Worm (Caenorhabditis elegans): ENCODE measurements around the gene C01G10.15.

The C01G10.15 gene

DNA sequence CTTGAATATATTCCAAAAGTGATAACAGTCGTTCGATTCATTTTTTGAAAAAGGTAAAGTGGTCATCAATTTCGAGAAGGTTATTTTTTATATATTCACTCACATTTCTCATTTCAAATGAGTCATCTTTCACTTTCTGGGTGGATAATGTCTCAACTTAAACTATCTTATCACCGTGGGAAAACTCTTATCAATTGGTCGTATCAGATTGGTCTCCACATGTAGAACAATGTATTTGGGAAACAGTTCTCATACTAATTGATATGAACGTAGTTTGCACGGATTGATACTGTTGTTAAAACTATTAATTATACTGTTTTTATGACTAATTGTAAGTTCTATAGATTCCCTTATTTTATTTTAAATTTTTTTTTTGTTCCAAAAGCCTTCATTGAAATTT is 46.7 kb upstream of the C01G10.15 start:
- no peak for TF ChIP-seq F10E7.11 (tag; optimal IDR thresholded peaks at IDR 0.05)
- 0 out of 2 replicates have a peak, but pooled peaks have one; percentile 18 for TF ChIP-seq hsf-1 (GFP tag; IDR thresholded peaks at IDR 0.05)

DNA sequence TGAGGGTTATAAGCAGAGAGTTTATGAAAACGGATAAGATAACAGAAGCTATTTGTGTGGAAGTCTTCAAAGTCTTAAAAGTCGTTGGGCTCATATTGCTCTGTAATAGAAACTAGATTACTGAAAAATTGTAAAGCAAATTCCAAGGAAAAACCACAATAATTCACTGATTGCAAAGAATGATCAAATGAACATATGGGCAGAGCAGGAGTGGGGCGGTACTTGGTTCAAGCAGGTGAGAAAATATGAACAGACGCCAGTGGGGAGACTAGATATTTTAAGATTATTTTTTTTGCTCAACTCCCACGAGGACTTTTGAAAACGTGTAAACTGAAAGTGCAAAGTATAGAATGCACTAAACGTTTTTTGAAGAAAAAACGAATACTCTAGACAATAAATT is 45.3 kb upstream of the C01G10.15 start, which contains the start of gene str-171:
Gene str-171 (minus strand): TSS at position 101 of the 400 bp plus-strand sequence.
- no peak for TF ChIP-seq hmg-1.2 (GFP tag; IDR thresholded peaks at IDR 0.05)
- TF ChIP-seq Y79H2A.3 (GFP tag; conservative IDR thresholded peaks at IDR 0.05) = no peak
- no peak for TF ChIP-seq ceh-100 (GFP tag; IDR thresholded peaks at IDR 0.05)
- no peak for TF ChIP-seq ceh-27 (GFP tag; optimal IDR thresholded peaks at IDR 0.05)
- no peak for TF ChIP-seq unc-130 (GFP tag; optimal IDR thresholded peaks at IDR 0.05)
- no peak for TF ChIP-seq ZK185.1 (tag; optimal IDR thresholded peaks at IDR 0.05; ENCODE audit: poor library complexity, severe bottlenecking)
- no peak for TF ChIP-seq F33H1.4 (GFP tag; IDR thresholded peaks at IDR 0.05)
- no peak for TF ChIP-seq ceh-40 (GFP tag; IDR thresholded peaks at IDR 0.05)
- TF ChIP-seq dpff-1 (tag; optimal IDR thresholded peaks at IDR 0.05) = no peak
- TF ChIP-seq let-526 (GFP tag; IDR thresholded peaks at IDR 0.05) = no peak
- no peak for TF ChIP-seq nhr-90 (tag; optimal IDR thresholded peaks at IDR 0.05)
- no peak for TF ChIP-seq lsl-1 (GFP tag; optimal IDR thresholded peaks at IDR 0.05)
- no peak for TF ChIP-seq C06A6.2 (GFP tag; conservative IDR thresholded peaks at IDR 0.05)
- no peak for TF ChIP-seq rpc-1 (optimal IDR thresholded peaks at IDR 0.05)
- TF ChIP-seq rpc-1 (tag; optimal IDR thresholded peaks at IDR 0.05) = no peak
- no peak for TF ChIP-seq lin-35 (GFP tag; optimal IDR thresholded peaks at IDR 0.05)
- no peak for TF ChIP-seq ama-1 (optimal IDR thresholded peaks at IDR 0.05)
- no peak for TF ChIP-seq ama-1 (GFP tag; optimal IDR thresholded peaks at IDR 0.05)
- TF ChIP-seq die-1 (tag; optimal IDR thresholded peaks at IDR 0.05) = no peak
- TF ChIP-seq attf-3 (GFP tag; conservative IDR thresholded peaks at IDR 0.05) = no peak
- no peak for TF ChIP-seq akir-1 (GFP tag; optimal IDR thresholded peaks at IDR 0.05)

DNA sequence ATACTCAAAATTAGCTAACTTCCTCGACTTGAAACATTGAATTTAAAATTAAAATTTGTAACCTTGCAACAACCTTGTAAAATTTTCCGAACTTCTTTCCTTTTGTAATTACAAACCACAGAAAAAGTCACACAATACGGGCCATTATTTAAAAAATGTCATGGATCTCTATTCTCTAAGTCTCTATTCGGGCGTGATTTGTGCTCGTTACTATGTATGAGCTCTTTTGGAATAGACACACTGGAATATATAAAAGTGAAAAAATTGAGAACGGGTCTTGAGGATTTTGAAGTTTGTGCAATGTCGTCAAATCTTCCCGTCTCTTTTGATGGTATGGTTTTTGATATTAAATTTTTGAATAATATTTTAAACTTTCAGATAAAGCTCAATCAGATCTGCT is 40.8 kb upstream of the C01G10.15 start, which contains the start of gene srr-7:
Gene srr-7 (plus strand): TSS at position 301 of the 400 bp plus-strand sequence.
- TF ChIP-seq mcd-1 (GFP tag; IDR thresholded peaks at IDR 0.05) (no peak), dox-1 (GFP tag; IDR thresholded peaks at IDR 0.05) (no peak), snpc-1.1 (tag; optimal IDR thresholded peaks at IDR 0.05; ENCODE audit: insufficient read depth) (no peak), nhr-120 (GFP tag; IDR thresholded peaks at IDR 0.05) (no peak), ama-1 (optimal IDR thresholded peaks at IDR 0.05) (no peak), ama-1 (GFP tag; optimal IDR thresholded peaks at IDR 0.05) (no peak), nhr-179 (tag; optimal IDR thresholded peaks at IDR 0.05) (no peak), ekl-4 (GFP tag; IDR thresholded peaks at IDR 0.05) (no peak), let-526 (GFP tag; IDR thresholded peaks at IDR 0.05) (no peak), F22D6.2 (tag; optimal IDR thresholded peaks at IDR 0.05) (no peak)

DNA sequence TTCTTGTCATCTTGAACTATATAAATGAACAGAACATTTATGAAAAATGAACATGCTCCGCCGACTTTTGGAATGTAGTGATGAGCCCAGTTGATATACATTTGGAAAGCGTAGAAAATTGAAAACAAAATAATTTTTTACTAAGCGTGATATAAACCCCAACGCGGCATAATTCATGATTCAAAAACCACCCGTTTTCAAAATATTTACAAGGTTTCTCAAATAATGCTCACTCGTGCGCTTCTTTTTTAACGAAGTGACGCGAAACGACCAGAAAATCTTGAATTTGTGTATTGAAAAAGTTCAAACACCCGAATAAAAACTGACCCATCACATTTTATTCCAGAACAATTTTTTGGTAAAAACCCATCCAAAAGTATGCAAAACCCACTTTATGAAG is 40.3 kb upstream of the C01G10.15 start, which contains the start of gene srj-27:
Gene srj-27 (minus strand): TSS at position 101 of the 400 bp plus-strand sequence.
- TF ChIP-seq hmg-1.2 (GFP tag; IDR thresholded peaks at IDR 0.05) = no peak
- TF ChIP-seq nfya-2 (GFP tag; IDR thresholded peaks at IDR 0.05) = no peak
- TF ChIP-seq xnd-1 (tag; optimal IDR thresholded peaks at IDR 0.05) = no peak
- TF ChIP-seq chd-7 (tag; optimal IDR thresholded peaks at IDR 0.05) = no peak
- no peak for TF ChIP-seq lin-40 (tag; optimal IDR thresholded peaks at IDR 0.05)
- TF ChIP-seq let-526 (GFP tag; IDR thresholded peaks at IDR 0.05) = no peak
- no peak for TF ChIP-seq F57A8.1 (GFP tag; optimal IDR thresholded peaks at IDR 0.05)
- TF ChIP-seq Y79H2A.3 (GFP tag; conservative IDR thresholded peaks at IDR 0.05) = no peak
- no peak for TF ChIP-seq F57C9.4 (tag; optimal IDR thresholded peaks at IDR 0.05)

Data from whole organism, young adult.